Fruit fly (Drosophila melanogaster): Measurements from ENCODE around the gene CG10660.

DNA sequence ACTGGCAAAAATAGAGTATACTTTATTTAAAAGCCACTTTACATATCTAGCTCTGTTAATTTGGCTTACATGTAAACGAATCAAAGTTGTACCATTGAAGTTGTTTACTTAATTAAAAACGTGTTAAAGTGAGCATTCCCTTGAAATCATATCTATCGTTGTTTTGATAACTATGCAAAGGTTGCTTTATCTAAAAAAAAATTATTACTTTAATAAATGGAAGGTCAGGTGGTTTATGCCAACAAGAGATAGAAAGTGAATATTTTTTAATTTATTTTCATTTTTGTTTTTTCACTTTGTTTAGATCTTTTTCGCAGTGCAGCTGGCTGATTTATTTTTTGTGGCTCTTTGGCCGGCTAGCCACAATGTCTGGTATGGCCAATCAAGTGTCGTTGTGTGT is 7.6 kb downstream of the CG10660 start:
- TF ChIP-seq CTCF (optimal IDR thresholded peaks at IDR 0.05): no peak
- TF ChIP-seq CG8478 (optimal IDR thresholded peaks at IDR 0.05): no peak

All from S2 (cell line).